Worm (Caenorhabditis elegans) whole organism, L4 larva: Measurements from ENCODE around the gene rga-1.

Source experiments
- F10B5.3 ChIP-seq: sonication (generic microtip); optimal IDR thresholded peaks from 2 replicates; lab custom pipeline; 2016; ENCODE audit warnings: mild to moderate bottlenecking, missing genetic modification characterization, missing compliant biosample characterization
- F37D6.2 ChIP-seq: sonication (generic microtip); optimal IDR thresholded peaks from 2 replicates; lab custom pipeline; 2016; ENCODE audit warnings: mild to moderate bottlenecking, missing genetic modification characterization, missing compliant biosample characterization
- F49E8.2 ChIP-seq: sonication (generic microtip); optimal IDR thresholded peaks from 2 replicates; lab custom pipeline; 2016; ENCODE audit warnings: missing compliant biosample characterization, mild to moderate bottlenecking, missing genetic modification characterization, borderline replicate concordance
- R02D3.7 ChIP-seq: fragments of 150-350 bp; sonication (generic microtip); optimal IDR thresholded peaks from 3 replicates; lab custom pipeline; 2014; ENCODE audit warnings: missing biosample characterization, missing genetic modification characterization
- T26A8.4 ChIP-seq: fragments of 200-800 bp; sonication (Bioruptor generic); IDR thresholded peaks from 2 replicates; pipeline ENCODE4 v1.3.6; 2022; ENCODE audit warnings: missing genetic modification characterization, missing compliant biosample characterization
- Y105C5A.15 ChIP-seq: fragments of 200-800 bp; sonication (Bioruptor generic); IDR thresholded peaks from 2 replicates; pipeline ENCODE4 v1.3.6; 2022; ENCODE audit warnings: missing genetic modification characterization, missing compliant biosample characterization
- ZK337.2 ChIP-seq: fragments of 200-800 bp; sonication (Bioruptor generic); IDR thresholded peaks from 2 replicates; pipeline ENCODE4 v1.3.6; 2022; ENCODE audit warnings: missing genetic modification reagents, missing genetic modification characterization, missing compliant biosample characterization
- ZK546.5 ChIP-seq, 2 experiments: sonication (generic microtip); optimal IDR thresholded peaks; 2 replicates each; lab custom pipeline; 2017; ENCODE audit warnings: missing biosample characterization in 2 of 2, missing genetic modification characterization in 2 of 2
- aha-1 ChIP-seq: fragments of 150-350 bp; peaks from one replicate; lab custom pipeline; 2014; ENCODE audit warnings: missing biosample characterization, missing genetic modification characterization
- ceh-32 ChIP-seq: sonication (generic microtip); optimal IDR thresholded peaks from 2 replicates; lab custom pipeline; 2016; ENCODE audit warnings: mild to moderate bottlenecking, missing genetic modification characterization, missing compliant biosample characterization; ENCODE audit not compliant: poor library complexity
- ceh-44 ChIP-seq: fragments of 200-800 bp; sonication (Bioruptor generic); IDR thresholded peaks from 2 replicates; pipeline ENCODE4 v1.3.6; 2022; ENCODE audit warnings: missing genetic modification reagents, missing genetic modification characterization, missing compliant biosample characterization
- ceh-62 ChIP-seq: sonication (generic microtip); optimal IDR thresholded peaks from 2 replicates; lab custom pipeline; 2017; ENCODE audit warnings: missing biosample characterization, missing genetic modification characterization
- ceh-82 ChIP-seq: sonication (generic microtip); optimal IDR thresholded peaks from 2 replicates; lab custom pipeline; 2017; ENCODE audit warnings: missing biosample characterization, missing genetic modification characterization
- daf-16 ChIP-seq, 3 experiments: sonication (generic microtip); optimal IDR thresholded peaks; 2 replicates each; lab custom pipeline; 2016 to 2017; ENCODE audit warnings: missing genetic modification characterization in 3 of 3, missing genetic modification reagents in 3 of 3, mild to moderate bottlenecking in 2 of 3, missing compliant biosample characterization in 2 of 3, missing biosample characterization in 1 of 3, moderate library complexity in 1 of 3
- daf-19 ChIP-seq: fragments of 200-800 bp; sonication (Bioruptor generic); conservative IDR thresholded peaks from 2 replicates; pipeline ENCODE4 v1.3.6; 2022; ENCODE audit warnings: missing genetic modification characterization, missing compliant biosample characterization
- dmd-6 ChIP-seq: fragments of 200-800 bp; sonication (Bioruptor generic); IDR thresholded peaks from 2 replicates; pipeline ENCODE4 v1.3.6; 2022; ENCODE audit warnings: missing genetic modification reagents, missing genetic modification characterization, missing compliant biosample characterization
- egl-43 ChIP-seq: fragments of 200-800 bp; sonication (Bioruptor generic); IDR thresholded peaks from 2 replicates; pipeline ENCODE4 v1.3.6; 2022; ENCODE audit warnings: missing genetic modification reagents, missing genetic modification characterization, missing compliant biosample characterization
- fos-1 ChIP-seq: fragments of 150-350 bp; optimal IDR thresholded peaks from 2 replicates; lab custom pipeline; 2014; ENCODE audit warnings: missing biosample characterization, missing genetic modification characterization
- gei-8 ChIP-seq: fragments of 200-800 bp; sonication (Bioruptor generic); optimal IDR thresholded peaks from 2 replicates; lab custom pipeline; 2018; ENCODE audit warnings: mild to moderate bottlenecking, missing genetic modification characterization, missing compliant biosample characterization
- hlh-11 ChIP-seq: fragments of 200-800 bp; sonication (Bioruptor generic); optimal IDR thresholded peaks from 2 replicates; lab custom pipeline; 2018; ENCODE audit warnings: mild to moderate bottlenecking, missing genetic modification characterization, missing compliant biosample characterization
- hlh-30 ChIP-seq: sonication (generic microtip); optimal IDR thresholded peaks from 2 replicates; lab custom pipeline; 2017; ENCODE audit warnings: antibody characterized with exemption, mild to moderate bottlenecking, missing genetic modification characterization, missing compliant biosample characterization; ENCODE audit not compliant: insufficient read depth
- hmg-1.1 ChIP-seq: fragments of 200-800 bp; sonication (Bioruptor generic); IDR thresholded peaks from 2 replicates; pipeline ENCODE4 v1.3.6; 2022; ENCODE audit warnings: missing genetic modification reagents, missing genetic modification characterization, missing compliant biosample characterization
- jun-1 ChIP-seq: fragments of 150-350 bp; optimal IDR thresholded peaks from 2 replicates; lab custom pipeline; 2014; ENCODE audit warnings: missing biosample characterization, missing genetic modification reagents, missing genetic modification characterization
- lim-7 ChIP-seq: fragments of 200-800 bp; sonication (Bioruptor generic); IDR thresholded peaks from 2 replicates; pipeline ENCODE4 v1.3.6; 2022; ENCODE audit warnings: missing genetic modification characterization, missing compliant biosample characterization
- lin-1 ChIP-seq: fragments of 200-800 bp; sonication (Bioruptor generic); IDR thresholded peaks from 2 replicates; pipeline ENCODE4 v1.3.6; 2022; ENCODE audit warnings: missing genetic modification reagents, missing genetic modification characterization, missing compliant biosample characterization
- lin-13 ChIP-seq: fragments of 150-350 bp; optimal IDR thresholded peaks from 2 replicates; lab custom pipeline; 2014; ENCODE audit warnings: missing biosample characterization, missing genetic modification reagents, missing genetic modification characterization
- lin-38 ChIP-seq: fragments of 200-800 bp; sonication (Bioruptor generic); IDR thresholded peaks from 2 replicates; pipeline ENCODE4 v1.3.6; 2022; ENCODE audit warnings: missing genetic modification reagents, missing genetic modification characterization, missing compliant biosample characterization
- lir-3 ChIP-seq: sonication (generic microtip); optimal IDR thresholded peaks from 2 replicates; lab custom pipeline; 2016; ENCODE audit warnings: mild to moderate bottlenecking, missing genetic modification characterization, missing compliant biosample characterization
- lsy-2 ChIP-seq, 2 experiments: fragments of 150-350 bp in 1 of 2; sonication (generic microtip) in 1 of 2; optimal IDR thresholded peaks; 2 replicates each; lab custom pipeline; 2014 to 2017; ENCODE audit warnings: missing biosample characterization in 2 of 2, missing genetic modification characterization in 2 of 2
- mdl-1 ChIP-seq, 2 experiments: fragments of 150-350 bp in 1 of 2; sonication (generic microtip) in 1 of 2; optimal IDR thresholded peaks; 2 replicates each; lab custom pipeline; 2014 to 2017; ENCODE audit warnings: missing biosample characterization in 2 of 2, missing genetic modification characterization in 2 of 2
- mdt-29 ChIP-seq: fragments of 200-800 bp; sonication (Bioruptor generic); IDR thresholded peaks from 2 replicates; pipeline ENCODE4 v1.3.6; 2022; ENCODE audit warnings: missing genetic modification reagents, missing genetic modification characterization, missing compliant biosample characterization
- mep-1 ChIP-seq: fragments of 150-350 bp; sonication (generic microtip); optimal IDR thresholded peaks from 3 replicates; lab custom pipeline; 2014; ENCODE audit warnings: missing biosample characterization, missing genetic modification characterization
- mxl-2 ChIP-seq: fragments of 200-800 bp; sonication (Bioruptor generic); conservative IDR thresholded peaks from 2 replicates; pipeline ENCODE4 v1.3.6; 2022; ENCODE audit warnings: missing genetic modification reagents, missing genetic modification characterization, missing compliant biosample characterization
- mxl-3 ChIP-seq: fragments of 200-800 bp; sonication (Bioruptor generic); optimal IDR thresholded peaks from 2 replicates; lab custom pipeline; 2018; ENCODE audit warnings: mild to moderate bottlenecking, missing genetic modification characterization, missing compliant biosample characterization
- nhr-102 ChIP-seq: sonication (generic microtip); optimal IDR thresholded peaks from 2 replicates; lab custom pipeline; 2016; ENCODE audit warnings: mild to moderate bottlenecking, missing genetic modification characterization, moderate library complexity, missing compliant biosample characterization
- nhr-11 ChIP-seq: fragments of 150-350 bp; optimal IDR thresholded peaks from 2 replicates; lab custom pipeline; 2014; ENCODE audit warnings: missing biosample characterization, missing genetic modification characterization
- nhr-111 ChIP-seq: fragments of 200-800 bp; sonication (Bioruptor generic); optimal IDR thresholded peaks from 2 replicates; lab custom pipeline; 2018; ENCODE audit warnings: mild to moderate bottlenecking, missing genetic modification characterization, missing compliant biosample characterization
- nhr-28 ChIP-seq: fragments of 150-350 bp; optimal IDR thresholded peaks from 2 replicates; lab custom pipeline; 2014; ENCODE audit warnings: missing biosample characterization, missing genetic modification characterization
- nhr-42 ChIP-seq: fragments of 200-800 bp; sonication (Bioruptor generic); IDR thresholded peaks from 2 replicates; pipeline ENCODE4 v1.3.6; 2022; ENCODE audit warnings: missing genetic modification characterization, missing compliant biosample characterization
- nhr-6 ChIP-seq: fragments of 150-350 bp; optimal IDR thresholded peaks from 2 replicates; lab custom pipeline; 2014; ENCODE audit warnings: missing biosample characterization, missing genetic modification characterization
- nhr-76 ChIP-seq: fragments of 150-350 bp; optimal IDR thresholded peaks from 2 replicates; lab custom pipeline; 2014; ENCODE audit warnings: missing biosample characterization, missing genetic modification characterization
- rbr-2 ChIP-seq: sonication (generic microtip); optimal IDR thresholded peaks from 2 replicates; lab custom pipeline; 2016; ENCODE audit warnings: missing genotype, missing genetic modification characterization, missing compliant biosample characterization
- saeg-2 ChIP-seq: fragments of 200-800 bp; sonication (Bioruptor generic); IDR thresholded peaks from 2 replicates; pipeline ENCODE4 v1.3.6; 2022; ENCODE audit warnings: missing genetic modification reagents, missing genetic modification characterization, missing compliant biosample characterization
- sdz-12 ChIP-seq: fragments of 200-800 bp; sonication (Bioruptor generic); optimal IDR thresholded peaks from 2 replicates; lab custom pipeline; 2018; ENCODE audit warnings: mild to moderate bottlenecking, missing genetic modification characterization, missing compliant biosample characterization
- snpc-1.2 ChIP-seq: fragments of 200-800 bp; sonication (Bioruptor generic); IDR thresholded peaks from 2 replicates; pipeline ENCODE4 v1.3.6; 2022; ENCODE audit warnings: missing genetic modification reagents, missing genetic modification characterization, missing compliant biosample characterization
- spr-1 ChIP-seq: sonication (generic microtip); optimal IDR thresholded peaks from 2 replicates; lab custom pipeline; 2016; ENCODE audit warnings: mild to moderate bottlenecking, missing genetic modification characterization, missing compliant biosample characterization
- zag-1 ChIP-seq: fragments of 150-350 bp; optimal IDR thresholded peaks from 2 replicates; lab custom pipeline; 2014; ENCODE audit warnings: missing biosample characterization, missing genetic modification characterization
- zfp-2 ChIP-seq: sonication (generic microtip); optimal IDR thresholded peaks from 2 replicates; lab custom pipeline; 2016; ENCODE audit warnings: mild to moderate bottlenecking, missing genetic modification characterization, missing compliant biosample characterization
- zip-11 ChIP-seq: fragments of 200-800 bp; sonication (Bioruptor generic); IDR thresholded peaks from 2 replicates; pipeline ENCODE4 v1.3.6; 2022; ENCODE audit warnings: missing genetic modification characterization, missing compliant biosample characterization
- zip-2 ChIP-seq: fragments of 150-350 bp; optimal IDR thresholded peaks from 2 replicates; lab custom pipeline; 2014; ENCODE audit warnings: missing biosample characterization, missing genetic modification characterization
- ztf-11 ChIP-seq: fragments of 150-350 bp; optimal IDR thresholded peaks from 2 replicates; lab custom pipeline; 2014; ENCODE audit warnings: missing biosample characterization, missing genetic modification characterization

The rga-1 gene

ce11 chrII:11473525-11474181, 9.0 kb downstream of the rga-1 start, which contains the start of the genes metl-1 and W02B12.11 (continued):
- TF ChIP-seq T26A8.4 (peak; percentile 92), daf-19 (no peak), R02D3.7 (tag; lab: Kevin White, UChicago) (no peak), lin-13 (GFP tag; lab: Kevin White, UChicago) (no peak), hmg-1.1 (peak; percentile 87), ztf-11 (no peak), egl-43 (peak; percentile 68), nhr-111 (GFP tag; lab: Kevin White, UChicago) (no peak), lsy-2 (tag; optimal IDR thresholded peaks at IDR 0.05; lab: Kevin White, UChicago) (peak; percentile 52 to 90), lim-7 (GFP tag; lab: Robert Waterston, UW) (peak; percentile 60; the same call in 1 of the 2 replicates), ceh-44 (GFP tag; lab: Robert Waterston, UW) (no peak), lin-1 (GFP tag; lab: Robert Waterston, UW) (peak; percentile 66), lin-38 (GFP tag; lab: Robert Waterston, UW) (peak; percentile 88), lir-3 (tag; lab: Kevin White, UChicago) (no peak), F37D6.2 (peak; percentile 45), sdz-12 (GFP tag; lab: Kevin White, UChicago) (no peak), nhr-102 (peak; percentile 88), ceh-82 (tag; lab: Kevin White, UChicago) (no peak), gei-8 (GFP tag; lab: Kevin White, UChicago) (no peak), nhr-42 (GFP tag; lab: Robert Waterston, UW) (no peak), saeg-2 (GFP tag; lab: Robert Waterston, UW) (0 out of 2 replicates have a peak, but pooled peaks have one; percentile 66), ZK546.5 (tag; optimal IDR thresholded peaks at IDR 0.05; lab: Kevin White, UChicago) (no peak), ceh-32 (tag; lab: Kevin White, UChicago) (no peak), spr-1 (tag; lab: Kevin White, UChicago) (peak; percentile 84), snpc-1.2 (GFP tag; lab: Robert Waterston, UW) (no peak; the same call in 1 of the 2 replicates), fos-1 (tag; lab: Kevin White, UChicago) (no peak), F49E8.2 (tag; lab: Kevin White, UChicago) (peak; percentile 40), hlh-30 (tag; lab: Kevin White, UChicago) (no peak), aha-1 (tag; lab: Kevin White, UChicago) (peak; percentile 31), hlh-11 (peak; percentile 83), zip-2 (tag; lab: Kevin White, UChicago) (peak; percentile 6), nhr-11 (tag; lab: Kevin White, UChicago) (peak; percentile 7), zfp-2 (tag; lab: Kevin White, UChicago) (no peak), mxl-3 (peak; percentile 24), nhr-28 (tag; lab: Kevin White, UChicago) (no peak), rbr-2 (tag; lab: Kevin White, UChicago) (peak; percentile 83), mdt-29 (no peak), nhr-6 (tag; lab: Kevin White, UChicago) (peak; percentile 68), zip-11 (GFP tag; lab: Robert Waterston, UW) (no peak), mep-1 (peak; percentile 89), mxl-2 (GFP tag; lab: Robert Waterston, UW) (no peak), nhr-76 (tag; lab: Kevin White, UChicago) (no peak), zag-1 (no peak), dmd-6 (GFP tag; lab: Robert Waterston, UW) (peak; percentile 74), F10B5.3 (tag; lab: Kevin White, UChicago) (peak; percentile 53), jun-1 (peak; percentile 65), daf-16 (GFP tag; optimal IDR thresholded peaks at IDR 0.05; lab: Kevin White, UChicago) (peak in 1 of 2 experiments; percentile 35), daf-16 (tag; optimal IDR thresholded peaks at IDR 0.05; lab: Kevin White, UChicago) (peak; percentile 79), ZK337.2 (GFP tag; lab: Robert Waterston, UW) (no peak), ceh-62 (tag; lab: Kevin White, UChicago) (no peak), Y105C5A.15 (GFP tag; lab: Robert Waterston, UW) (no peak), mdl-1 (tag; optimal IDR thresholded peaks at IDR 0.05; lab: Kevin White, UChicago) (peak in 1 of 2 experiments; percentile 43)
